Worm (Caenorhabditis elegans) whole organism, mixed stage, embryonic: ENCODE data around the gene acs-1.

ENCODE experiments used
- ceh-43 ChIP-seq: fragments of 200-800 bp; sonication (Bioruptor generic); optimal IDR thresholded peaks from 2 replicates; lab custom pipeline; 2018; ENCODE audit warnings: mild to moderate bottlenecking, missing genetic modification characterization, moderate library complexity, missing compliant biosample characterization
- ces-1 ChIP-seq: fragments of 150-350 bp; optimal IDR thresholded peaks from 2 replicates; lab custom pipeline; 2014; ENCODE audit warnings: missing biosample characterization, missing genetic modification reagents, missing genetic modification characterization
- lsy-2 ChIP-seq: fragments of 150-350 bp; optimal IDR thresholded peaks from 2 replicates; lab custom pipeline; 2014; ENCODE audit warnings: missing biosample characterization, missing genetic modification characterization
- mep-1 ChIP-seq: fragments of 150-350 bp; optimal IDR thresholded peaks from 2 replicates; lab custom pipeline; 2017; ENCODE audit warnings: missing biosample characterization, missing genetic modification reagents, missing genetic modification characterization, inconsistent platforms
- nhr-12 ChIP-seq: fragments of 150-350 bp; optimal IDR thresholded peaks from 2 replicates; lab custom pipeline; 2014; ENCODE audit warnings: missing biosample characterization, missing genetic modification characterization
- nhr-76 ChIP-seq: sonication (generic microtip); optimal IDR thresholded peaks from 2 replicates; lab custom pipeline; 2017; ENCODE audit warnings: missing biosample characterization, missing genetic modification characterization
- snpc-4 ChIP-seq: fragments of 150-350 bp; optimal IDR thresholded peaks from 2 replicates; lab custom pipeline; 2014; ENCODE audit warnings: missing biosample characterization, missing genetic modification characterization
- unc-120 ChIP-seq: sonication (generic microtip); optimal IDR thresholded peaks from 2 replicates; lab custom pipeline; 2017; ENCODE audit warnings: missing genetic modification characterization, missing compliant biosample characterization; ENCODE audit not compliant: poor library complexity, severe bottlenecking
- unc-39 ChIP-seq: fragments of 150-350 bp; optimal IDR thresholded peaks from 2 replicates; lab custom pipeline; 2014; ENCODE audit warnings: missing biosample characterization, missing genetic modification characterization
- unc-62 ChIP-seq: fragments of 150-350 bp; optimal IDR thresholded peaks from 2 replicates; lab custom pipeline; 2014; ENCODE audit warnings: missing biosample characterization, missing genetic modification reagents, missing genetic modification characterization
- ztf-11 ChIP-seq: fragments of 150-350 bp; optimal IDR thresholded peaks from 2 replicates; lab custom pipeline; 2014; ENCODE audit warnings: missing biosample characterization, missing genetic modification characterization

DNA sequence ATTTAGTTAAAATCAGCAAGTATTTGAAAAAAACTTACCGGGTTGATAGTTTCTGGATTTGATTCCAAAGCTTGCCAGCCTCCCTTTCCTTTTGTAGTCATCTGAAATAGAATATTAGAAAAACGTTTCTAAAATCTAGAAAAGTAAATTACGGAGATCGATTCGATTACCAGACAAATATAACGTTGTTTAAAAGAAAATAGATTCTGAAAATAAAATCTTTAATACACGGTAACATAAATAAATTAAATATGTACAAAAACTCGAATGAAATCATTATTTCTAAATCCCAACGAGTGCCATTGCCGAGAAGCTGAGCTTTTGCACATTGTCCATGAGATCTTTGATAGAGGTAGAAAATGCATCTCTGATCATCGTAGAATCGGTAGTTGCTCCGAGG lies 16.1 kb upstream of the acs-1 start, which contains the start of gene ubh-3:
- TF ChIP-seq ceh-43 (GFP tag; lab: Kevin White, UChicago) (no peak), unc-39 (no peak), unc-62 (GFP tag; lab: Kevin White, UChicago) (no peak), lsy-2 (no peak), ztf-11 (tag; lab: Kevin White, UChicago) (no peak), mep-1 (tag; lab: Kevin White, UChicago) (no peak), unc-120 (tag; lab: Kevin White, UChicago) (no peak), nhr-76 (tag; lab: Kevin White, UChicago) (no peak), nhr-12 (tag; lab: Kevin White, UChicago) (no peak), ces-1 (no peak), snpc-4 (tag; lab: Kevin White, UChicago) (no peak)
